Fruit fly (Drosophila melanogaster): ENCODE results near the gene p53.

DNA sequence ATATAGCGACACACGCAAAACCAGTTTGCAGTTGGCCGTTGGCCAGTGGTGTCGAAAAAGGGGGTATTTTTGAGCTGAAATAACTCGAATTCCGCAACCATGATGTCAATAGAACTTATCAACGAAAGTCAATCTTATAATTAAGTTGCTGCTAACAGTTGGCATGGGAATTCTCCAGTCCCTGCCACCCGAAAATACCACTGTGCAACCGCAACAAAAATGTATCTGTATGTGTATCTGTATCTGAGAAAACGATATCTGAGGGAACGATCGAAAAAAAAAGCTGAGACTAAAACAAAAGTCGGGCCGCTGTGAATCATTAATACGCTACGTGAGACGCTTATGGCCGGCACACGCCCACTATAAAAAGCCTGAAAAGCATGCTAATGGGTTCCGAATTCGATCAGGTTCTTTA is 7.3 kb downstream of the p53 start:
- TF ChIP-seq toe (GFP tag; optimal IDR thresholded peaks at IDR 0.05), result no peak
- no peak for TF ChIP-seq pad (GFP tag; optimal IDR thresholded peaks at IDR 0.05)
- peak; percentile 7 for TF ChIP-seq Hr96 (GFP tag; optimal IDR thresholded peaks at IDR 0.05)
- TF ChIP-seq kay (GFP tag; ENCODE audit: borderline replicate concordance), result no peak
- no peak for TF ChIP-seq CG11617 (GFP tag; optimal IDR thresholded peaks at IDR 0.05)
- TF ChIP-seq CG7045 (GFP tag; optimal IDR thresholded peaks at IDR 0.05), result peak; percentile 9
- TF ChIP-seq cic (GFP tag; optimal IDR thresholded peaks at IDR 0.05), result no peak
- no peak for TF ChIP-seq Clk (GFP tag; optimal IDR thresholded peaks at IDR 0.05)
- TF ChIP-seq cnc (optimal IDR thresholded peaks at IDR 0.05), result no peak
- TF ChIP-seq CG12768 (GFP tag; optimal IDR thresholded peaks at IDR 0.05), result peak; percentile 24
- TF ChIP-seq Crg-1 (GFP tag; optimal IDR thresholded peaks at IDR 0.05), result no peak
- TF ChIP-seq ovo (GFP tag; optimal IDR thresholded peaks at IDR 0.05), result no peak
- no peak for TF ChIP-seq tj (GFP tag; optimal IDR thresholded peaks at IDR 0.05)

Measured in whole organism, adult.